Fruit fly (Drosophila melanogaster) whole organism, embryonic: ENCODE data around the gene CG10761.

Source experiments
- Abd-B ChIP-seq: fragments of 200-800 bp; sonication (Bioruptor generic); optimal IDR thresholded peaks from 2 replicates; lab custom pipeline; 2018; ENCODE audit warnings: missing biosample characterization, mild to moderate bottlenecking, missing genetic modification characterization, moderate library complexity
- CG10565 ChIP-seq: fragments of 200-800 bp; sonication (Bioruptor generic); optimal IDR thresholded peaks from 3 replicates; lab custom pipeline; 2016; ENCODE audit warnings: missing biosample characterization, mild to moderate bottlenecking, missing genetic modification characterization
- CG12219 ChIP-seq: fragments of 200-800 bp; sonication (Bioruptor generic); optimal IDR thresholded peaks from 3 replicates; lab custom pipeline; 2018; ENCODE audit warnings: missing biosample characterization, mild to moderate bottlenecking, missing genetic modification characterization
- CG13287 ChIP-seq: fragments of 200-800 bp; sonication (Bioruptor generic); IDR thresholded peaks from 2 replicates; pipeline ENCODE4 v1.3.6; 2022; ENCODE audit warnings: missing biosample characterization, missing genetic modification characterization; ENCODE audit not compliant: partially characterized antibody
- CG1603 ChIP-seq: fragments of 200-800 bp; sonication (Bioruptor generic); optimal IDR thresholded peaks from 2 replicates; lab custom pipeline; 2019; ENCODE audit warnings: missing biosample characterization, mild to moderate bottlenecking, missing genetic modification characterization, moderate library complexity
- CG17359 ChIP-seq: fragments of 200-800 bp; sonication (Bioruptor generic); optimal IDR thresholded peaks from 3 replicates; lab custom pipeline; 2018; ENCODE audit warnings: missing biosample characterization, mild to moderate bottlenecking, missing genetic modification characterization, moderate library complexity
- CG1832 ChIP-seq: fragments of 200-800 bp; sonication (Bioruptor generic); optimal IDR thresholded peaks from 2 replicates; lab custom pipeline; 2017; ENCODE audit warnings: missing biosample characterization, mild to moderate bottlenecking, missing genetic modification characterization, inconsistent platforms
- CG32532 ChIP-seq: fragments of 200-800 bp; sonication (Bioruptor generic); IDR thresholded peaks from 2 replicates; pipeline ENCODE4 v1.3.6; 2022; ENCODE audit warnings: missing biosample characterization, missing genetic modification characterization
- CG32772 ChIP-seq: fragments of 200-800 bp; sonication (Bioruptor generic); IDR thresholded peaks from 2 replicates; pipeline ENCODE4 v1.3.6; 2022; ENCODE audit warnings: missing biosample characterization, missing genetic modification characterization
- CG3407 ChIP-seq: fragments of 200-800 bp; sonication (Bioruptor generic); optimal IDR thresholded peaks from 2 replicates; lab custom pipeline; 2018; ENCODE audit warnings: missing biosample characterization, mild to moderate bottlenecking, missing genetic modification characterization
- CG4730 ChIP-seq: fragments of 200-800 bp; sonication (Bioruptor generic); IDR thresholded peaks from 2 replicates; pipeline ENCODE4 v1.3.6; 2022; ENCODE audit warnings: missing biosample characterization, missing genetic modification characterization
- CG6791 ChIP-seq: fragments of 200-800 bp; sonication (Bioruptor generic); IDR thresholded peaks from 3 replicates; pipeline ENCODE4 v1.3.6; 2022; ENCODE audit warnings: missing biosample characterization, missing genetic modification characterization; ENCODE audit not compliant: partially characterized antibody
- CG9817 ChIP-seq: fragments of 200-800 bp; sonication (Bioruptor generic); optimal IDR thresholded peaks from 2 replicates; lab custom pipeline; 2018; ENCODE audit warnings: missing biosample characterization, mild to moderate bottlenecking, missing genetic modification characterization, moderate library complexity
- Doc3 ChIP-seq: fragments of 200-800 bp; sonication (Bioruptor generic); IDR thresholded peaks from 3 replicates; pipeline ENCODE4 v1.3.6; 2022; ENCODE audit warnings: missing biosample characterization, missing genetic modification characterization; ENCODE audit not compliant: partially characterized antibody
- ERR ChIP-seq: fragments of 200-800 bp; sonication (Bioruptor generic); optimal IDR thresholded peaks from 2 replicates; lab custom pipeline; 2016; ENCODE audit warnings: missing biosample characterization, missing genetic modification characterization
- H15 ChIP-seq: fragments of 200-800 bp; sonication (Bioruptor generic); IDR thresholded peaks from 3 replicates; pipeline ENCODE4 v1.3.6; 2022; ENCODE audit warnings: missing biosample characterization, missing genetic modification characterization
- HLH4C ChIP-seq: fragments of 200-800 bp; sonication (Bioruptor generic); IDR thresholded peaks from 3 replicates; pipeline ENCODE4 v1.3.6; 2022; ENCODE audit warnings: missing biosample characterization, missing genetic modification characterization; ENCODE audit not compliant: partially characterized antibody
- Hr51 ChIP-seq, 2 experiments: fragments of 200-800 bp; sonication (Bioruptor generic); optimal IDR thresholded peaks; 2 replicates in 1 of 2; 3 replicates in 1 of 2; lab custom pipeline; 2016 to 2018; ENCODE audit warnings: missing biosample characterization in 2 of 2, missing genetic modification characterization in 2 of 2, mild to moderate bottlenecking in 1 of 2, moderate library complexity in 1 of 2
- Hsf ChIP-seq: fragments of 200-800 bp; sonication (Bioruptor generic); optimal IDR thresholded peaks from 3 replicates; lab custom pipeline; 2016; ENCODE audit warnings: missing biosample characterization, missing genetic modification characterization
- Lim3 ChIP-seq: fragments of 200-800 bp; sonication (Bioruptor generic); IDR thresholded peaks from 2 replicates; pipeline ENCODE4 v1.3.6; 2022; ENCODE audit warnings: missing biosample characterization, missing genetic modification characterization
- MTF-1 ChIP-seq: fragments of 200-800 bp; sonication (Bioruptor generic); optimal IDR thresholded peaks from 2 replicates; lab custom pipeline; 2018; ENCODE audit warnings: missing biosample characterization, mild to moderate bottlenecking, missing genetic modification characterization, borderline replicate concordance
- Mad ChIP-seq: fragments of 200-800 bp; sonication (Bioruptor generic); optimal IDR thresholded peaks from 2 replicates; lab custom pipeline; 2016; ENCODE audit warnings: missing biosample characterization, missing genetic modification characterization
- Meics ChIP-seq: fragments of 200-800 bp; sonication (Bioruptor generic); optimal IDR thresholded peaks from 2 replicates; lab custom pipeline; 2017; ENCODE audit warnings: missing biosample characterization, mild to moderate bottlenecking, missing genetic modification characterization
- NFAT ChIP-seq: fragments of 200-800 bp; sonication (Bioruptor generic); IDR thresholded peaks from 2 replicates; pipeline ENCODE4 v1.3.6; 2022; ENCODE audit warnings: missing biosample characterization, missing genetic modification characterization
- Rfx ChIP-seq: fragments of 200-800 bp; sonication (Bioruptor generic); IDR thresholded peaks from 2 replicates; pipeline ENCODE4 v1.3.6; 2022; ENCODE audit warnings: missing biosample characterization, missing genetic modification characterization
- Sin3A ChIP-seq: fragments of >200 bp; optimal IDR thresholded peaks from 2 replicates; lab custom pipeline; 2018
- cas ChIP-seq: fragments of 200-800 bp; sonication (Bioruptor generic); IDR thresholded peaks from 2 replicates; pipeline ENCODE4 v1.3.6; 2022; ENCODE audit warnings: missing biosample characterization, missing genetic modification characterization
- cato ChIP-seq: fragments of 200-800 bp; sonication (Bioruptor generic); optimal IDR thresholded peaks from 2 replicates; lab custom pipeline; 2016; ENCODE audit warnings: missing biosample characterization, missing genetic modification characterization, borderline replicate concordance
- chn ChIP-seq: fragments of 200-800 bp; sonication (Bioruptor generic); optimal IDR thresholded peaks from 2 replicates; lab custom pipeline; 2016; ENCODE audit warnings: missing biosample characterization, missing genetic modification characterization
- ci ChIP-seq: fragments of 200-800 bp; sonication (Bioruptor generic); IDR thresholded peaks from 3 replicates; pipeline ENCODE4 v1.3.6; 2022; ENCODE audit warnings: missing biosample characterization, missing genetic modification characterization
- ems ChIP-seq: fragments of 200-800 bp; sonication (Bioruptor generic); optimal IDR thresholded peaks from 3 replicates; lab custom pipeline; 2016; ENCODE audit warnings: missing biosample characterization, missing genetic modification characterization
- eyg ChIP-seq: fragments of 200-800 bp; sonication (Bioruptor generic); optimal IDR thresholded peaks from 3 replicates; lab custom pipeline; 2016; ENCODE audit warnings: missing biosample characterization, missing genetic modification characterization
- gem ChIP-seq: fragments of 200-800 bp; sonication (Bioruptor generic); optimal IDR thresholded peaks from 2 replicates; lab custom pipeline; 2019; ENCODE audit warnings: missing biosample characterization, mild to moderate bottlenecking, missing genetic modification characterization, moderate library complexity
- ham ChIP-seq: fragments of 200-800 bp; sonication (Bioruptor generic); IDR thresholded peaks from 2 replicates; pipeline ENCODE4 v1.3.6; 2022; ENCODE audit warnings: missing biosample characterization, missing genetic modification characterization
- jing ChIP-seq: fragments of 200-800 bp; sonication (Bioruptor generic); optimal IDR thresholded peaks from 2 replicates; lab custom pipeline; 2018; ENCODE audit warnings: missing biosample characterization, mild to moderate bottlenecking, missing genetic modification characterization
- kah ChIP-seq: fragments of 200-800 bp; sonication (Bioruptor generic); optimal IDR thresholded peaks from 2 replicates; lab custom pipeline; 2018; ENCODE audit warnings: missing biosample characterization, mild to moderate bottlenecking, missing genetic modification characterization
- kay ChIP-seq: fragments of 200-800 bp; sonication (Bioruptor generic); optimal IDR thresholded peaks from 2 replicates; lab custom pipeline; 2016; ENCODE audit warnings: missing biosample characterization, missing genetic modification characterization
- pum ChIP-seq: fragments of 200-800 bp; sonication (Bioruptor generic); optimal IDR thresholded peaks from 2 replicates; lab custom pipeline; 2016; ENCODE audit warnings: missing biosample characterization, missing genetic modification characterization
- ranshi ChIP-seq: fragments of 200-800 bp; sonication (Bioruptor generic); IDR thresholded peaks from 2 replicates; pipeline ENCODE4 v1.3.6; 2022; ENCODE audit warnings: missing biosample characterization, missing genetic modification characterization
- sc ChIP-seq, 3 experiments: fragments of >200 bp in 2 of 3; fragments of 200-800 bp in 1 of 3; sonication (Bioruptor generic) in 1 of 3; optimal IDR thresholded peaks; 2 replicates in 2 of 3; 3 replicates in 1 of 3; lab custom pipeline; 2017; ENCODE audit warnings: mild to moderate bottlenecking in 1 of 3, missing biosample characterization in 1 of 3, missing genetic modification characterization in 1 of 3, missing genetic modification reagents in 1 of 3
- sim ChIP-seq: fragments of 200-800 bp; sonication (Bioruptor generic); IDR thresholded peaks from 2 replicates; pipeline ENCODE4 v1.3.6; 2022; ENCODE audit warnings: missing biosample characterization, missing genetic modification characterization
- sqz ChIP-seq: fragments of 200-800 bp; sonication (Bioruptor generic); optimal IDR thresholded peaks from 3 replicates; lab custom pipeline; 2018; ENCODE audit warnings: missing biosample characterization, mild to moderate bottlenecking, missing genetic modification characterization
- stwl ChIP-seq: fragments of 200-800 bp; sonication (Bioruptor generic); optimal IDR thresholded peaks from 3 replicates; lab custom pipeline; 2018; ENCODE audit warnings: missing biosample characterization, mild to moderate bottlenecking, missing genetic modification characterization, moderate library complexity
- tin ChIP-seq: fragments of 200-800 bp; sonication (Bioruptor generic); optimal IDR thresholded peaks from 3 replicates; lab custom pipeline; 2016; ENCODE audit warnings: missing biosample characterization, missing genetic modification characterization
- tup ChIP-seq: fragments of 200-800 bp; sonication (Bioruptor generic); optimal IDR thresholded peaks from 2 replicates; lab custom pipeline; 2016; ENCODE audit warnings: missing biosample characterization, mild to moderate bottlenecking, missing genetic modification characterization, moderate library complexity
- unpg ChIP-seq: fragments of 200-800 bp; sonication (Bioruptor generic); optimal IDR thresholded peaks from 3 replicates; lab custom pipeline; 2018; ENCODE audit warnings: missing biosample characterization, mild to moderate bottlenecking, missing genetic modification characterization, moderate library complexity
- z ChIP-seq: fragments of 200-800 bp; sonication (Bioruptor generic); IDR thresholded peaks from 3 replicates; pipeline ENCODE4 v1.3.6; 2022; ENCODE audit warnings: missing biosample characterization, missing genetic modification characterization
- zen2 ChIP-seq: fragments of 200-800 bp; sonication (Bioruptor generic); IDR thresholded peaks from 3 replicates; pipeline ENCODE4 v1.3.6; 2022; ENCODE audit warnings: missing biosample characterization, missing genetic modification characterization; ENCODE audit not compliant: partially characterized antibody

CG10761 gene

dm6 chrX:8113386-8114279 is 49.0 kb downstream of the CG10761 start (continued):
- TF ChIP-seq sqz (GFP tag; lab: Kevin White, UChicago) (no peak), CG12219 (peak; percentile 49), unpg (peak; percentile 75), gem (tag; lab: Kevin White, UChicago) (peak; percentile 74), Mad (GFP tag; lab: Kevin White, UChicago) (no peak), Abd-B (GFP tag; lab: Kevin White, UChicago) (peak; percentile 23), stwl (tag; lab: Kevin White, UChicago) (no peak), MTF-1 (GFP tag; lab: Kevin White, UChicago) (no peak), eyg (GFP tag; lab: Kevin White, UChicago) (peak; percentile 43), zen2 (no peak), ems (GFP tag; lab: Kevin White, UChicago) (peak; percentile 8), tup (GFP tag; lab: Kevin White, UChicago) (peak; percentile 6), Sin3A (no peak), Meics (GFP tag; lab: Kevin White, UChicago) (peak; percentile 80), ham (GFP tag; lab: Robert Waterston, UW) (no peak), kah (GFP tag; lab: Kevin White, UChicago) (no peak), NFAT (peak; percentile 72; the same call in 1 of the 2 replicates), z (GFP tag; lab: Robert Waterston, UW) (no peak), pum (GFP tag; lab: Kevin White, UChicago) (no peak), cato (GFP tag; lab: Kevin White, UChicago) (no peak), tin (GFP tag; lab: Kevin White, UChicago) (no peak), CG32532 (peak; percentile 83), Rfx (GFP tag; lab: Robert Waterston, UW) (peak; percentile 87), Hr51 (GFP tag; optimal IDR thresholded peaks at IDR 0.05; lab: Kevin White, UChicago) (peak in 1 of 2 experiments; percentile 66), CG17359 (peak; percentile 59), CG10565 (GFP tag; lab: Kevin White, UChicago) (no peak), CG32772 (GFP tag; lab: Robert Waterston, UW) (0 out of 2 replicates have a peak, but pooled peaks have one; percentile 43), ranshi (GFP tag; lab: Robert Waterston, UW) (peak; percentile 63), Doc3 (GFP tag; lab: Robert Waterston, UW) (no peak), ci (GFP tag; lab: Robert Waterston, UW) (no peak), CG1832 (no peak), H15 (GFP tag; lab: Robert Waterston, UW) (0 out of 3 replicates have a peak, but pooled peaks have one; percentile 9), CG6791 (GFP tag; lab: Robert Waterston, UW) (no peak), cas (peak; percentile 52; the same call in 1 of the 2 replicates), ERR (GFP tag; lab: Kevin White, UChicago) (no peak), sim (GFP tag; lab: Robert Waterston, UW) (no peak), CG1603 (tag; lab: Kevin White, UChicago) (peak; percentile 69), chn (GFP tag; lab: Kevin White, UChicago) (peak; percentile 15), sc (optimal IDR thresholded peaks at IDR 0.05; lab: Kevin White, UChicago) (no peak), sc (GFP tag; optimal IDR thresholded peaks at IDR 0.05; lab: Kevin White, UChicago) (no peak), CG4730 (GFP tag; lab: Robert Waterston, UW) (peak; percentile 43), CG13287 (GFP tag; lab: Robert Waterston, UW) (no peak), jing (GFP tag; lab: Kevin White, UChicago) (no peak), Lim3 (GFP tag; lab: Robert Waterston, UW) (no peak), Hsf (GFP tag; lab: Kevin White, UChicago) (peak; percentile 51), kay (GFP tag; lab: Kevin White, UChicago) (no peak), CG9817 (tag; lab: Kevin White, UChicago) (peak; percentile 71), CG3407 (GFP tag; lab: Kevin White, UChicago) (no peak), HLH4C (GFP tag; lab: Robert Waterston, UW) (no peak)
